Worm (Caenorhabditis elegans) whole organism, L3 larva: Measurements from ENCODE around the gene srv-26.

ENCODE experiments used
- aly-2 ChIP-seq: fragments of 150-350 bp; optimal IDR thresholded peaks from 2 replicates; lab custom pipeline; 2014; ENCODE audit warnings: missing biosample characterization, missing genetic modification characterization
- fos-1 ChIP-seq: fragments of 150-350 bp; optimal IDR thresholded peaks from 2 replicates; lab custom pipeline; 2014; ENCODE audit warnings: missing biosample characterization, missing genetic modification characterization
- jun-1 ChIP-seq: fragments of 150-350 bp; optimal IDR thresholded peaks from 2 replicates; lab custom pipeline; 2014; ENCODE audit warnings: missing biosample characterization, missing genetic modification reagents, missing genetic modification characterization
- unc-62 ChIP-seq: fragments of 150-350 bp; sonication (generic microtip); optimal IDR thresholded peaks from 4 replicates; lab custom pipeline; 2014; ENCODE audit warnings: missing biosample characterization, missing genetic modification reagents, missing genetic modification characterization

DNA sequence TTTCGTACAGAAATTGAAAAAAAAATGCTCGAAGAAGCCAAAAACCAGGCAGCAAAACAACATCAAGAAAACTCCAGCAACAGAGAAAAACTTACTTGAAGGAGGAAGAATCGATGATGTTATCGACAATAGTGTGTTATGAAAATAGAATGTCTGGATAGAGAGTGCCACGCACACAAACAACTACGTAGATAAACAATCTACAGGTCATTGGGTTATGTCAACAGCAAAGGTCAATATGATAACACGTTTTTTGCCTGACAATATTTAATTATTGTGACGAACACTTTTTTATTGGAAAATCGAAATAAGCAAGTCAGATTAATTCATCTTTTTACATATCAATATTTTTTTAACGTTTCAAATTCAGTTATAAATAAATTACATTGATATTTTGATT is 22.3 kb downstream of the srv-26 start, which contains the start of gene sams-5:
- TF ChIP-seq fos-1 (tag; lab: Kevin White, UChicago) (no peak), aly-2 (tag; lab: Kevin White, UChicago) (no peak), jun-1 (tag; lab: Kevin White, UChicago) (no peak), unc-62 (GFP tag; lab: Kevin White, UChicago) (no peak)
